Worm (Caenorhabditis elegans) whole organism, L3 larva: ENCODE results near the gene mua-3.

Experiments used
- R02D3.7 ChIP-seq: fragments of 150-350 bp; optimal IDR thresholded peaks from 2 replicates; lab custom pipeline; 2014; ENCODE audit warnings: missing biosample characterization, missing genetic modification characterization
- aly-2 ChIP-seq: fragments of 150-350 bp; optimal IDR thresholded peaks from 2 replicates; lab custom pipeline; 2014; ENCODE audit warnings: missing biosample characterization, missing genetic modification characterization
- ama-1 ChIP-seq: fragments of 150-350 bp; optimal IDR thresholded peaks from 2 replicates; lab custom pipeline; 2018
- ceh-16 ChIP-seq: sonication (generic microtip); optimal IDR thresholded peaks from 2 replicates; lab custom pipeline; 2017; ENCODE audit warnings: missing biosample characterization, missing genetic modification characterization
- ceh-28 ChIP-seq: fragments of 150-350 bp; optimal IDR thresholded peaks from 2 replicates; lab custom pipeline; 2014; ENCODE audit warnings: missing biosample characterization, missing genetic modification reagents, missing genetic modification characterization
- ceh-82 ChIP-seq: fragments of 150-350 bp; optimal IDR thresholded peaks from 2 replicates; lab custom pipeline; 2014; ENCODE audit warnings: missing biosample characterization, missing genetic modification characterization
- ceh-9 ChIP-seq: sonication (generic microtip); optimal IDR thresholded peaks from 2 replicates; lab custom pipeline; 2018; ENCODE audit warnings: missing biosample characterization, missing genetic modification characterization
- egl-27 ChIP-seq: sonication (generic microtip); optimal IDR thresholded peaks from 4 replicates; lab custom pipeline; 2017; ENCODE audit warnings: missing biosample characterization, missing genetic modification reagents, missing genetic modification characterization
- egl-5 ChIP-seq: fragments of 150-350 bp; optimal IDR thresholded peaks from 2 replicates; lab custom pipeline; 2017; ENCODE audit warnings: missing biosample characterization, missing genetic modification reagents, missing genetic modification characterization, inconsistent platforms
- elt-1 ChIP-seq: fragments of 150-350 bp; optimal IDR thresholded peaks from 2 replicates; lab custom pipeline; 2014; ENCODE audit warnings: missing biosample characterization, missing genetic modification characterization
- elt-2 ChIP-seq: sonication (generic microtip); optimal IDR thresholded peaks from 2 replicates; lab custom pipeline; 2016; ENCODE audit warnings: missing genetic modification reagents, mild to moderate bottlenecking, missing genetic modification characterization, missing compliant biosample characterization
- elt-3 ChIP-seq, 3 experiments: fragments of 150-350 bp in 1 of 3; sonication (generic microtip) in 2 of 3; optimal IDR thresholded peaks; 2 replicates in 2 of 3; 4 replicates in 1 of 3; lab custom pipeline; 2014 to 2017; ENCODE audit warnings: missing biosample characterization in 3 of 3, missing genetic modification characterization in 3 of 3
- fkh-10 ChIP-seq: sonication (generic microtip); optimal IDR thresholded peaks from 2 replicates; lab custom pipeline; 2017; ENCODE audit warnings: missing biosample characterization, missing genetic modification reagents, missing genetic modification characterization
- fos-1 ChIP-seq: fragments of 150-350 bp; optimal IDR thresholded peaks from 2 replicates; lab custom pipeline; 2014; ENCODE audit warnings: missing biosample characterization, missing genetic modification characterization
- hmg-11 ChIP-seq: sonication (generic microtip); optimal IDR thresholded peaks from 2 replicates; lab custom pipeline; 2016; ENCODE audit warnings: missing genetic modification characterization, missing compliant biosample characterization
- jun-1 ChIP-seq: fragments of 150-350 bp; optimal IDR thresholded peaks from 2 replicates; lab custom pipeline; 2014; ENCODE audit warnings: missing biosample characterization, missing genetic modification reagents, missing genetic modification characterization
- lin-15B ChIP-seq: fragments of 150-350 bp; optimal IDR thresholded peaks from 2 replicates; lab custom pipeline; 2014; ENCODE audit warnings: missing biosample characterization, missing genetic modification characterization
- lin-39 ChIP-seq: fragments of 150-350 bp; optimal IDR thresholded peaks from 2 replicates; lab custom pipeline; 2018; ENCODE audit warnings: missing biosample characterization, missing genetic modification reagents, missing genetic modification characterization
- mdl-1 ChIP-seq: fragments of 150-350 bp; optimal IDR thresholded peaks from 2 replicates; lab custom pipeline; 2014; ENCODE audit warnings: missing biosample characterization, missing genetic modification characterization
- nfya-1 ChIP-seq: sonication (generic microtip); optimal IDR thresholded peaks from 2 replicates; lab custom pipeline; 2017; ENCODE audit warnings: missing genetic modification characterization, mild to moderate bottlenecking, missing compliant biosample characterization, antibody characterized with exemption, moderate library complexity; ENCODE audit not compliant: insufficient read depth
- nhr-11 ChIP-seq: fragments of 150-350 bp; optimal IDR thresholded peaks from 2 replicates; lab custom pipeline; 2014; ENCODE audit warnings: missing biosample characterization, missing genetic modification characterization
- nhr-12 ChIP-seq: fragments of 150-350 bp; optimal IDR thresholded peaks from 2 replicates; lab custom pipeline; 2014; ENCODE audit warnings: missing biosample characterization, missing genetic modification characterization
- nhr-23 ChIP-seq: fragments of 150-350 bp; optimal IDR thresholded peaks from 2 replicates; lab custom pipeline; 2014; ENCODE audit warnings: missing biosample characterization, missing genetic modification reagents, missing genetic modification characterization
- nhr-25 ChIP-seq: sonication (generic microtip); optimal IDR thresholded peaks from 2 replicates; lab custom pipeline; 2017; ENCODE audit warnings: missing biosample characterization, missing genetic modification characterization
- nhr-28 ChIP-seq: fragments of 150-350 bp; optimal IDR thresholded peaks from 2 replicates; lab custom pipeline; 2014; ENCODE audit warnings: missing biosample characterization, missing genetic modification characterization
- nhr-43 ChIP-seq: sonication (generic microtip); optimal IDR thresholded peaks from 2 replicates; lab custom pipeline; 2016; ENCODE audit warnings: mild to moderate bottlenecking, missing genetic modification characterization, missing compliant biosample characterization; ENCODE audit not compliant: poor library complexity, severe bottlenecking
- nhr-77 ChIP-seq: fragments of 150-350 bp; optimal IDR thresholded peaks from 2 replicates; lab custom pipeline; 2014; ENCODE audit warnings: missing biosample characterization, missing genetic modification characterization
- pha-4 ChIP-seq: fragments of 150-350 bp; optimal IDR thresholded peaks from 2 replicates; lab custom pipeline; 2014; ENCODE audit warnings: missing biosample characterization, missing genetic modification reagents, missing genetic modification characterization
- pqm-1 ChIP-seq: fragments of 150-350 bp; optimal IDR thresholded peaks from 2 replicates; lab custom pipeline; 2017; ENCODE audit warnings: missing biosample characterization, missing genetic modification characterization, inconsistent platforms
- snpc-4 ChIP-seq: fragments of 150-350 bp; optimal IDR thresholded peaks from 2 replicates; lab custom pipeline; 2014; ENCODE audit warnings: missing biosample characterization, missing genetic modification characterization
- tbx-2 ChIP-seq: sonication (generic microtip); optimal IDR thresholded peaks from 2 replicates; lab custom pipeline; 2016; ENCODE audit warnings: mild to moderate bottlenecking, missing genetic modification characterization, missing compliant biosample characterization
- unc-62 ChIP-seq: fragments of 150-350 bp; sonication (generic microtip); optimal IDR thresholded peaks from 4 replicates; lab custom pipeline; 2014; ENCODE audit warnings: missing biosample characterization, missing genetic modification reagents, missing genetic modification characterization
- ztf-4 ChIP-seq: fragments of 150-350 bp; optimal IDR thresholded peaks from 2 replicates; lab custom pipeline; 2014; ENCODE audit warnings: missing biosample characterization, missing genetic modification characterization

Gene mua-3

ce11 chrIII:10153003-10153402, 7.5 kb upstream of the mua-3 start:
- peak; percentile 69 for TF ChIP-seq lin-39 (tag; lab: Kevin White, UChicago)
- TF ChIP-seq nfya-1 (tag; lab: Kevin White, UChicago): peak; percentile 62
- TF ChIP-seq hmg-11: peak; percentile 18
- TF ChIP-seq egl-5: no peak
- TF ChIP-seq jun-1 (tag; lab: Kevin White, UChicago): no peak
- peak; percentile 42 for TF ChIP-seq ceh-82
- peak; percentile 16 for TF ChIP-seq fkh-10 (GFP tag; lab: Kevin White, UChicago)

ce11 chrIII:10154993-10155392, 5.5 kb upstream of the mua-3 start:
- peak; percentile 93 for TF ChIP-seq pha-4
- no peak for TF ChIP-seq snpc-4
- TF ChIP-seq elt-1 (tag; lab: Kevin White, UChicago): no peak
- TF ChIP-seq nhr-28 (tag; lab: Kevin White, UChicago): no peak
- peak; percentile 28 for TF ChIP-seq nfya-1 (tag; lab: Kevin White, UChicago)
- TF ChIP-seq ceh-9 (tag; lab: Kevin White, UChicago): no peak

- TF ChIP-seq nhr-25 (tag; lab: Kevin White, UChicago) (no peak), lin-15B (no peak), elt-2 (no peak)
Observed at ce11 chrIII:10156269-10156668, 4.2 kb upstream of the mua-3 start.

DNA sequence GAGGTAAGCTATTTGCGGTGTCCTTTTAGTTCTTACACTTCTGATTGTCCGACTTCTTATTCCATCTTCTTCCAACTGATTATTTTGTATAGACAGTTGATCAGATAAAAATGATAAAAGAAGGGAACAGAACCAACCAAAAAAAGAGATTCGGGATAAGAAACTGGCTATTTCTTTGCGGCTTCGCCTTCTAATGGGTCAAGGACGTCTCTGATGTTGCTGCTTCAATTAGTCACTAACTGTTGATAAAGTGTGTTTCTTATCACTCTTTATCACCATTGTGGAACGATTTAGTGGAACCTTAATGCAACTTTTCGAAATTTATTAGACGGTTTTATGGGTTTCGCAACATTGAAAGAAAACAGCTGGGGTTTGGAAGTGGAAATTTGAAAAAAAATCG, 9.8 kb downstream of the mua-3 start:
- TF ChIP-seq nhr-23: peak; percentile 81
- no peak for TF ChIP-seq mdl-1 (tag; lab: Kevin White, UChicago)
- no peak for TF ChIP-seq nhr-12 (tag; lab: Kevin White, UChicago)
- TF ChIP-seq pqm-1 (tag; lab: Kevin White, UChicago): no peak
- no peak for TF ChIP-seq ztf-4 (tag; lab: Kevin White, UChicago)
- no peak for TF ChIP-seq ama-1 (lab: Kevin White, UChicago)
- no peak for TF ChIP-seq tbx-2
- peak; percentile 66 for TF ChIP-seq nhr-25 (tag; lab: Kevin White, UChicago)
- TF ChIP-seq elt-3 (tag; optimal IDR thresholded peaks at IDR 0.05; lab: Kevin White, UChicago): peak in 2 of 3 experiments; percentile 56 to 95
- TF ChIP-seq jun-1 (tag; lab: Kevin White, UChicago): no peak
- no peak for TF ChIP-seq snpc-4
- TF ChIP-seq R02D3.7 (tag; lab: Kevin White, UChicago): no peak
- TF ChIP-seq nhr-43 (tag; lab: Kevin White, UChicago): no peak
- no peak for TF ChIP-seq hmg-11

DNA sequence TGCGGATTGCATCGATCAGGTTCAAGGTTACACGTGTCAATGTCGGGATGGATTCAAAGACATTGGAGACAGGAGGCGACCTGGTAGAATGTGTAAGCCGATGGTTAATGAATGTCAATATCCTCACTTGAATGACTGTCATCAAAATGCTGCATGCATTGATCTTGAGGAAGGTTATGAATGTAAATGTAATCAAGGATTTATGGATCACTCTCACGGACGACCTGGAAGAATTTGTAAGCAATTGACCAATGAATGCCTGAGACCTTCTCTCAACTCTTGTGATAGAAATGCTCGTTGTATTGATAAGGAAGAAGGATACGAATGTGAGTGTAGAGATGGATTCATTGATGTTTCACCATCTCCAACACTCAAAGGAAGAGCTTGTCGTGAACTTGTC, 17.5 kb downstream of the mua-3 start:
- no peak for TF ChIP-seq nhr-23
- no peak for TF ChIP-seq R02D3.7 (tag; lab: Kevin White, UChicago)
- TF ChIP-seq jun-1 (tag; lab: Kevin White, UChicago): no peak
- no peak for TF ChIP-seq tbx-2
- no peak for TF ChIP-seq pqm-1 (tag; lab: Kevin White, UChicago)
- no peak for TF ChIP-seq ceh-28 (tag; lab: Kevin White, UChicago)
- TF ChIP-seq egl-27 (tag; lab: Kevin White, UChicago): no peak
- no peak for TF ChIP-seq fos-1 (tag; lab: Kevin White, UChicago)
- TF ChIP-seq elt-1 (tag; lab: Kevin White, UChicago): no peak
- TF ChIP-seq ceh-16 (tag; lab: Kevin White, UChicago): no peak

DNA sequence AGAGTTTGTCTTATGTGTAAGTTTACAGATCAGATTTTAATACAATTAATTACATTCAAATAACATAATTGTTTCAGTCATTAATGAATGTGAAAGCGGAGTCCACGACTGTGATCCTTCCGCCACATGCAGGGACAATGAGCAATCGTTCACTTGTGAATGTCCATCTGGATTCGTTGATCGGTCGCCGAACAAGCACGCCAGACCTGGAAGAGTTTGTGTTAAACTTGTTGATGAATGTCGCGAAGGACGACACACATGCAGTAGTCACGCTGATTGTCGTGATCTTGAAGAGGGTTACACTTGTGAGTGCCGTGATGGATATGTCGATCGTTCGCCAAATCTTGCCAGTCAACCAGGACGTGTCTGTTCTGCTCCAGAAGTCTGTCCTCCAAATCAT, 18.1 kb downstream of the mua-3 start:
- TF ChIP-seq lin-39 (tag; lab: Kevin White, UChicago) (no peak), tbx-2 (no peak), nhr-77 (no peak), aly-2 (tag; lab: Kevin White, UChicago) (no peak), unc-62 (no peak), nhr-11 (tag; lab: Kevin White, UChicago) (no peak), fkh-10 (GFP tag; lab: Kevin White, UChicago) (no peak), pha-4 (no peak), nfya-1 (tag; lab: Kevin White, UChicago) (no peak)
